Worm (Caenorhabditis elegans) whole organism, young adult: Measurements from ENCODE around the gene tsen-54.

Source experiments
- B0035.1 ChIP-seq: sonication (generic microtip); optimal IDR thresholded peaks from 2 replicates; lab custom pipeline; 2016; ENCODE audit warnings: missing genetic modification characterization, mild to moderate bottlenecking, missing compliant biosample characterization, missing genotype, missing genetic modification reagents
- B0261.1 ChIP-seq: sonication (generic microtip); optimal IDR thresholded peaks from 2 replicates; lab custom pipeline; 2016; ENCODE audit warnings: mild to moderate bottlenecking, missing genetic modification characterization, moderate library complexity, missing compliant biosample characterization
- D2030.7 ChIP-seq: fragments of 200-800 bp; sonication (Bioruptor generic); IDR thresholded peaks from 2 replicates; pipeline ENCODE4 v1.3.6; 2022; ENCODE audit warnings: missing genetic modification reagents, missing genetic modification characterization, missing compliant biosample characterization
- F23B12.7 ChIP-seq: sonication (generic microtip); optimal IDR thresholded peaks from 2 replicates; lab custom pipeline; 2017; ENCODE audit warnings: missing genetic modification characterization, mild to moderate bottlenecking, missing compliant biosample characterization, antibody characterized with exemption, moderate library complexity; ENCODE audit not compliant: insufficient read depth
- F33H1.4 ChIP-seq: fragments of 200-800 bp; sonication (Bioruptor generic); IDR thresholded peaks from 2 replicates; pipeline ENCODE4 v1.3.6; 2022; ENCODE audit warnings: missing genetic modification reagents, missing genetic modification characterization, missing compliant biosample characterization
- F49E8.2 ChIP-seq: sonication (generic microtip); optimal IDR thresholded peaks from 3 replicates; lab custom pipeline; 2017; ENCODE audit warnings: missing genetic modification characterization, mild to moderate bottlenecking, missing compliant biosample characterization, antibody characterized with exemption, moderate library complexity; ENCODE audit not compliant: insufficient read depth
- F55B11.4 ChIP-seq: sonication (generic microtip); optimal IDR thresholded peaks from 2 replicates; lab custom pipeline; 2016; ENCODE audit warnings: missing compliant biosample characterization, missing genetic modification characterization, borderline replicate concordance; ENCODE audit not compliant: insufficient read depth
- F57A8.1 ChIP-seq: fragments of 200-800 bp; sonication (Bioruptor generic); optimal IDR thresholded peaks from 2 replicates; lab custom pipeline; 2018; ENCODE audit warnings: mild to moderate bottlenecking, missing genetic modification characterization, moderate library complexity, missing compliant biosample characterization
- Y56A3A.18 ChIP-seq: fragments of 200-800 bp; sonication (Bioruptor generic); IDR thresholded peaks from 2 replicates; pipeline ENCODE4 v1.3.6; 2022; ENCODE audit warnings: missing genetic modification reagents, missing genetic modification characterization, missing compliant biosample characterization
- Y79H2A.3 ChIP-seq: fragments of 200-800 bp; sonication (Bioruptor generic); conservative IDR thresholded peaks from 2 replicates; pipeline ENCODE4 v1.3.6; 2022; ENCODE audit warnings: missing genetic modification reagents, missing genetic modification characterization, missing compliant biosample characterization
- ZK185.1 ChIP-seq: sonication (generic microtip); optimal IDR thresholded peaks from 2 replicates; lab custom pipeline; 2016; ENCODE audit warnings: mild to moderate bottlenecking, missing genetic modification characterization, missing compliant biosample characterization; ENCODE audit not compliant: poor library complexity, severe bottlenecking
- atf-7 ChIP-seq: sonication (generic microtip); optimal IDR thresholded peaks from 2 replicates; lab custom pipeline; 2017; ENCODE audit warnings: mild to moderate bottlenecking, missing genetic modification characterization, missing compliant biosample characterization
- bed-1 ChIP-seq: fragments of 200-800 bp; sonication (Bioruptor generic); IDR thresholded peaks from 2 replicates; pipeline ENCODE4 v1.3.6; 2022; ENCODE audit warnings: missing genetic modification reagents, missing genetic modification characterization, missing compliant biosample characterization
- cebp-1 ChIP-seq, 2 experiments: fragments of 200-800 bp in 1 of 2; sonication (Bioruptor generic) in 1 of 2; sonication (generic microtip) in 1 of 2; IDR thresholded peaks in 1 of 2; optimal IDR thresholded peaks in 1 of 2; 2 replicates each; pipeline versions ENCODE4 v1.3.6 to Lab custom; 2017 to 2022; ENCODE audit warnings: missing compliant biosample characterization in 2 of 2, missing genetic modification characterization in 2 of 2, mild to moderate bottlenecking in 1 of 2, missing genetic modification reagents in 1 of 2, moderate library complexity in 1 of 2
- ceh-100 ChIP-seq: fragments of 200-800 bp; sonication (Bioruptor generic); IDR thresholded peaks from 2 replicates; pipeline ENCODE4 v1.3.6; 2022; ENCODE audit warnings: missing genetic modification reagents, missing genetic modification characterization, missing compliant biosample characterization
- ceh-27 ChIP-seq: fragments of 200-800 bp; sonication (Bioruptor generic); optimal IDR thresholded peaks from 2 replicates; lab custom pipeline; 2018; ENCODE audit warnings: mild to moderate bottlenecking, missing genetic modification characterization, moderate library complexity, missing compliant biosample characterization
- chd-7 ChIP-seq: sonication (generic microtip); optimal IDR thresholded peaks from 2 replicates; lab custom pipeline; 2016; ENCODE audit warnings: mild to moderate bottlenecking, missing genetic modification characterization, moderate library complexity, missing compliant biosample characterization
- efl-1 ChIP-seq: fragments of 150-350 bp; optimal IDR thresholded peaks from 2 replicates; lab custom pipeline; 2014; ENCODE audit warnings: missing biosample characterization, missing genetic modification reagents, missing genetic modification characterization
- hlh-26 ChIP-seq: fragments of 200-800 bp; sonication (Bioruptor generic); conservative IDR thresholded peaks from 2 replicates; pipeline ENCODE4 v1.3.6; 2022; ENCODE audit warnings: missing genetic modification reagents, missing genetic modification characterization, missing compliant biosample characterization
- hmg-20 ChIP-seq: fragments of 200-800 bp; sonication (Bioruptor generic); IDR thresholded peaks from 2 replicates; pipeline ENCODE4 v1.3.6; 2022; ENCODE audit warnings: missing genetic modification reagents, missing genetic modification characterization, missing compliant biosample characterization
- hsf-1 ChIP-seq: fragments of 200-800 bp; sonication (Bioruptor generic); IDR thresholded peaks from 2 replicates; pipeline ENCODE4 v1.3.6; 2022; ENCODE audit warnings: missing genetic modification reagents, missing genetic modification characterization, missing compliant biosample characterization
- lag-1 ChIP-seq: fragments of 200-800 bp; sonication (Bioruptor generic); IDR thresholded peaks from 2 replicates; pipeline ENCODE4 v1.3.6; 2022; ENCODE audit warnings: missing genetic modification reagents, missing genetic modification characterization, missing compliant biosample characterization
- let-526 ChIP-seq: fragments of 200-800 bp; sonication (Bioruptor generic); IDR thresholded peaks from 2 replicates; pipeline ENCODE4 v1.3.6; 2022; ENCODE audit warnings: missing genetic modification reagents, missing genetic modification characterization, missing compliant biosample characterization
- lin-26 ChIP-seq: fragments of 200-800 bp; sonication (Bioruptor generic); IDR thresholded peaks from 2 replicates; pipeline ENCODE4 v1.3.6; 2022; ENCODE audit warnings: missing genetic modification reagents, missing genetic modification characterization, missing compliant biosample characterization
- lin-40 ChIP-seq: sonication (generic microtip); optimal IDR thresholded peaks from 2 replicates; lab custom pipeline; 2016; ENCODE audit warnings: missing genetic modification characterization, mild to moderate bottlenecking, missing compliant biosample characterization, missing genotype, missing genetic modification reagents
- mcd-1 ChIP-seq: fragments of 200-800 bp; sonication (Bioruptor generic); IDR thresholded peaks from 2 replicates; pipeline ENCODE4 v1.3.6; 2022; ENCODE audit warnings: missing genetic modification reagents, missing genetic modification characterization, missing compliant biosample characterization
- nhr-80 ChIP-seq: sonication (generic microtip); optimal IDR thresholded peaks from 2 replicates; lab custom pipeline; 2016; ENCODE audit warnings: missing genetic modification characterization, missing compliant biosample characterization
- nhr-90 ChIP-seq: sonication (generic microtip); optimal IDR thresholded peaks from 2 replicates; lab custom pipeline; 2016; ENCODE audit warnings: missing genotype, mild to moderate bottlenecking, missing genetic modification characterization, missing compliant biosample characterization
- pha-4 ChIP-seq: fragments of 150-350 bp; sonication (generic microtip); optimal IDR thresholded peaks from 2 replicates; lab custom pipeline; 2014; ENCODE audit warnings: missing biosample characterization, missing genetic modification reagents, missing genetic modification characterization
- rcor-1 ChIP-seq: fragments of 200-800 bp; sonication (Bioruptor generic); IDR thresholded peaks from 2 replicates; pipeline ENCODE4 v1.3.6; 2022; ENCODE audit warnings: missing genetic modification reagents, missing genetic modification characterization, missing compliant biosample characterization
- repo-1 ChIP-seq: sonication (generic microtip); optimal IDR thresholded peaks from 2 replicates; lab custom pipeline; 2017; ENCODE audit warnings: mild to moderate bottlenecking, missing genetic modification characterization, missing compliant biosample characterization
- rpc-1 ChIP-seq, 2 experiments: fragments of 150-350 bp in 1 of 2; sonication (generic microtip) in 1 of 2; optimal IDR thresholded peaks; 2 replicates each; lab custom pipeline; 2014 to 2018; ENCODE audit warnings: missing biosample characterization in 1 of 2, missing genetic modification characterization in 1 of 2, missing genetic modification reagents in 1 of 2, missing genotype in 1 of 2
- sea-2 ChIP-seq: fragments of 200-800 bp; sonication (Bioruptor generic); IDR thresholded peaks from 2 replicates; pipeline ENCODE4 v1.3.6; 2022; ENCODE audit warnings: missing genetic modification characterization, missing compliant biosample characterization
- snpc-1.1 ChIP-seq: sonication (generic microtip); optimal IDR thresholded peaks from 2 replicates; lab custom pipeline; 2017; ENCODE audit warnings: missing genetic modification characterization, mild to moderate bottlenecking, missing compliant biosample characterization, antibody characterized with exemption, moderate library complexity, missing genotype, missing genetic modification reagents; ENCODE audit not compliant: insufficient read depth
- snpc-3.4 ChIP-seq: sonication (generic microtip); optimal IDR thresholded peaks from 2 replicates; lab custom pipeline; 2017; ENCODE audit warnings: missing genetic modification characterization, mild to moderate bottlenecking, missing compliant biosample characterization, antibody characterized with exemption, moderate library complexity, missing genotype, missing genetic modification reagents
- snpc-4 ChIP-seq, 5 experiments: fragments of 150-350 bp in 1 of 5; sonication (generic microtip) in 4 of 5; optimal IDR thresholded peaks; 2 replicates each; lab custom pipeline; 2014 to 2018; ENCODE audit warnings: missing genetic modification characterization in 5 of 5, missing biosample characterization in 3 of 5, antibody characterized with exemption in 2 of 5, mild to moderate bottlenecking in 2 of 5, missing compliant biosample characterization in 2 of 5, missing genotype in 2 of 5, moderate library complexity in 2 of 5, missing genetic modification reagents in 1 of 5
- somi-1 ChIP-seq: fragments of 200-800 bp; sonication (Bioruptor generic); optimal IDR thresholded peaks from 2 replicates; lab custom pipeline; 2018; ENCODE audit warnings: mild to moderate bottlenecking, missing genetic modification characterization, missing compliant biosample characterization
- tbx-9 ChIP-seq: sonication (generic microtip); optimal IDR thresholded peaks from 2 replicates; lab custom pipeline; 2016; ENCODE audit warnings: borderline replicate concordance, missing genetic modification characterization, inconsistent platforms, missing compliant biosample characterization

tsen-54 gene

ce11 chrIV:1959554-1959953 lies 11.6 kb downstream of the tsen-54 start, which contains the start of gene tdpo-1:
Gene tdpo-1, plus strand, starts transcription at chrIV:1959854.
- TF ChIP-seq lag-1 (GFP tag; lab: Robert Waterston, UW) (no peak), snpc-1.1 (no peak), nhr-80 (no peak), atf-7 (tag; lab: Kevin White, UChicago) (no peak), nhr-90 (tag; lab: Kevin White, UChicago) (no peak), ZK185.1 (tag; lab: Kevin White, UChicago) (no peak), lin-26 (no peak), Y56A3A.18 (GFP tag; lab: Robert Waterston, UW) (no peak), rcor-1 (no peak), F23B12.7 (no peak), F33H1.4 (GFP tag; lab: Robert Waterston, UW) (no peak), let-526 (GFP tag; lab: Robert Waterston, UW) (no peak), mcd-1 (GFP tag; lab: Robert Waterston, UW) (no peak), ceh-100 (GFP tag; lab: Robert Waterston, UW) (no peak), B0035.1 (no peak), ceh-27 (no peak), F57A8.1 (GFP tag; lab: Kevin White, UChicago) (no peak), hmg-20 (GFP tag; lab: Robert Waterston, UW) (no peak)

DNA sequence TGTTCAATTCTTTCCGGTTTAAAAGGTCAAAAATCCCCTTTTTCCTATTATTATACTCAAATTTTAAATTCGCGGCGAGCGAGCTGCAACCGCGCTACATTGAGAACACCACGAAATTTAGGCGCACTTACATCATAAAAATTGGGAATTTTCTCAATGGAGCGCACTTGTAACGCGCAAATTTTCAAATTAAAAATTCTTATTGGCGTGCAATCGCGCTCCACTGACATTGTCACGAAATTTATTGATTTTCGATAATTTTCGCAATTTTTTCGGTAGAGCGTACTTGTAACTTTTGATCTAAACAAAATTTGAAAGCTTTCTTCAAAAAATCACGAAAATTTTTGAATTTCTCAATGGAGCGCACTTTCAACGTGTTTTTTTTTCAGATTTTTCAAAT lies 15.3 kb downstream of the tsen-54 start, which contains the start of gene ulp-3:
Gene ulp-3, plus strand, starts transcription at position 388 of the 400 bp plus-strand sequence.
- no peak for TF ChIP-seq bed-1 (GFP tag; lab: Robert Waterston, UW)
- TF ChIP-seq efl-1 (GFP tag; lab: Kevin White, UChicago): peak; percentile 13
- 0 out of 2 replicates have a peak, but pooled peaks have one; percentile 19 for TF ChIP-seq D2030.7 (GFP tag; lab: Robert Waterston, UW)
- peak; percentile 60 for TF ChIP-seq mcd-1 (GFP tag; lab: Robert Waterston, UW)
- no peak for TF ChIP-seq F23B12.7
- TF ChIP-seq sea-2: no peak

ce11 chrIV:1964057-1964456 lies 16.1 kb downstream of the tsen-54 start:
- TF ChIP-seq cebp-1 (GFP tag; IDR thresholded peaks at IDR 0.05; lab: Robert Waterston, UW) (no peak), cebp-1 (tag; optimal IDR thresholded peaks at IDR 0.05; lab: Kevin White, UChicago) (peak; percentile 64), mcd-1 (GFP tag; lab: Robert Waterston, UW) (peak; percentile 46; the same call in 1 of the 2 replicates), lin-26 (no peak)

DNA sequence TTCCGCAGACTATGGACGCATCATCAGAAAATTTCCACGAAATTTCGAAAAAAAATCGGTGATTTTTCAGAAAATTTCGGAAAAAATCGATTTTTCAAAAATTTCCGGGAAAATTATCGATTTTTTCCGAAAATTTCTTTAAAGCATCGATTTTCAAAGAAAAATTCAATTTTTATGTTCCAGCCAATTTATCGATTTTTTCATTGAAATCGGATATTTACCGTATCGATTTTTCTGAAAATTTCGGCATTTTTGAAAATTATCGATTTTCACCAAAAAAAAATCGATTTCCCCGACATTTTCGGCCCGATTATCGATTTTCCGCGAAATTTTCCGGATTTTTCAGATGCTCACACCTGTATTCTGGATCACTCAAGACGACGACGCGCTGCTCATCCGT lies 17.1 kb downstream of the tsen-54 start, which contains the start of gene Y48A5A.1:
Gene Y48A5A.1, plus strand, starts transcription at position 347 of the 400 bp plus-strand sequence.
- no peak for TF ChIP-seq F55B11.4 (tag; lab: Kevin White, UChicago)
- TF ChIP-seq tbx-9 (tag; lab: Kevin White, UChicago): no peak
- TF ChIP-seq Y79H2A.3 (GFP tag; lab: Robert Waterston, UW): no peak
- no peak for TF ChIP-seq ceh-100 (GFP tag; lab: Robert Waterston, UW)
- TF ChIP-seq pha-4 (tag; lab: Kevin White, UChicago): no peak
- TF ChIP-seq snpc-3.4 (tag; lab: Kevin White, UChicago): no peak
- TF ChIP-seq snpc-4 (GFP tag; optimal IDR thresholded peaks at IDR 0.05; lab: Kevin White, UChicago): no peak
- TF ChIP-seq snpc-4 (tag; optimal IDR thresholded peaks at IDR 0.05; lab: Kevin White, UChicago): no peak
- no peak for TF ChIP-seq chd-7 (tag; lab: Kevin White, UChicago)
- TF ChIP-seq lin-26: no peak
- no peak for TF ChIP-seq lin-40 (tag; lab: Kevin White, UChicago)
- no peak for TF ChIP-seq hsf-1 (GFP tag; lab: Robert Waterston, UW)
- no peak for TF ChIP-seq nhr-80
- no peak for TF ChIP-seq F49E8.2 (tag; lab: Kevin White, UChicago)
- TF ChIP-seq hlh-26: no peak
- TF ChIP-seq somi-1: no peak
- TF ChIP-seq repo-1 (tag; lab: Kevin White, UChicago): no peak
- no peak for TF ChIP-seq rpc-1 (optimal IDR thresholded peaks at IDR 0.05; lab: Kevin White, UChicago)
- TF ChIP-seq rpc-1 (tag; optimal IDR thresholded peaks at IDR 0.05; lab: Kevin White, UChicago): no peak
- no peak for TF ChIP-seq B0261.1 (tag; lab: Kevin White, UChicago)
